Worm (Caenorhabditis elegans) whole organism, mixed stage, embryonic: ENCODE data around the gene C01B10.44.

Experiments used
- M03D4.4 ChIP-seq: sonication (generic microtip); optimal IDR thresholded peaks from 2 replicates; lab custom pipeline; 2017; ENCODE audit warnings: mild to moderate bottlenecking, missing genetic modification characterization, missing compliant biosample characterization
- bed-3 ChIP-seq: fragments of 200-800 bp; sonication (Bioruptor generic); optimal IDR thresholded peaks from 3 replicates; lab custom pipeline; 2018; ENCODE audit warnings: mild to moderate bottlenecking, missing genetic modification characterization, moderate library complexity, missing compliant biosample characterization
- ceh-39 ChIP-seq: fragments of 150-350 bp; optimal IDR thresholded peaks from 2 replicates; lab custom pipeline; 2014; ENCODE audit warnings: missing biosample characterization, missing genetic modification characterization
- ceh-83 ChIP-seq: fragments of 200-800 bp; sonication (Bioruptor generic); optimal IDR thresholded peaks from 2 replicates; lab custom pipeline; 2018; ENCODE audit warnings: mild to moderate bottlenecking, missing genetic modification characterization, missing compliant biosample characterization
- ces-1 ChIP-seq: fragments of 150-350 bp; optimal IDR thresholded peaks from 2 replicates; lab custom pipeline; 2014; ENCODE audit warnings: missing biosample characterization, missing genetic modification reagents, missing genetic modification characterization
- cnd-1 ChIP-seq: fragments of 200-800 bp; sonication (Bioruptor generic); optimal IDR thresholded peaks from 2 replicates; lab custom pipeline; 2018; ENCODE audit warnings: mild to moderate bottlenecking, missing genetic modification characterization, missing compliant biosample characterization
- drap-1 ChIP-seq: fragments of 200-800 bp; sonication (Bioruptor generic); optimal IDR thresholded peaks from 3 replicates; lab custom pipeline; 2018; ENCODE audit warnings: mild to moderate bottlenecking, missing genetic modification characterization, missing compliant biosample characterization
- elt-1 ChIP-seq: sonication (generic microtip); optimal IDR thresholded peaks from 2 replicates; lab custom pipeline; 2017; ENCODE audit warnings: missing genetic modification characterization, mild to moderate bottlenecking, missing compliant biosample characterization, antibody characterized with exemption, moderate library complexity, borderline replicate concordance; ENCODE audit not compliant: insufficient read depth
- elt-3 ChIP-seq: fragments of 150-350 bp; optimal IDR thresholded peaks from 2 replicates; lab custom pipeline; 2014; ENCODE audit warnings: missing biosample characterization, missing genetic modification characterization
- ham-2 ChIP-seq: fragments of 200-800 bp; sonication (Bioruptor generic); optimal IDR thresholded peaks from 2 replicates; lab custom pipeline; 2018; ENCODE audit warnings: mild to moderate bottlenecking, missing genetic modification characterization, missing compliant biosample characterization
- hlh-1 ChIP-seq: fragments of 150-350 bp; optimal IDR thresholded peaks from 2 replicates; lab custom pipeline; 2014; ENCODE audit warnings: missing biosample characterization, missing genetic modification reagents, missing genetic modification characterization
- lin-13 ChIP-seq: fragments of 150-350 bp; optimal IDR thresholded peaks from 2 replicates; lab custom pipeline; 2014; ENCODE audit warnings: missing biosample characterization, missing genetic modification characterization
- lsy-2 ChIP-seq: fragments of 150-350 bp; optimal IDR thresholded peaks from 2 replicates; lab custom pipeline; 2014; ENCODE audit warnings: missing biosample characterization, missing genetic modification characterization
- mab-5 ChIP-seq: fragments of 150-350 bp; optimal IDR thresholded peaks from 2 replicates; lab custom pipeline; 2014; ENCODE audit warnings: missing biosample characterization, missing genetic modification characterization
- mep-1 ChIP-seq: fragments of 150-350 bp; optimal IDR thresholded peaks from 2 replicates; lab custom pipeline; 2017; ENCODE audit warnings: missing biosample characterization, missing genetic modification reagents, missing genetic modification characterization, inconsistent platforms
- mls-2 ChIP-seq: sonication (generic microtip); optimal IDR thresholded peaks from 2 replicates; lab custom pipeline; 2016; ENCODE audit warnings: mild to moderate bottlenecking, missing genetic modification characterization, moderate library complexity, missing compliant biosample characterization
- nhr-2 ChIP-seq: fragments of 150-350 bp; optimal IDR thresholded peaks from 2 replicates; lab custom pipeline; 2014; ENCODE audit warnings: missing biosample characterization, missing genetic modification characterization
- nhr-237 ChIP-seq: fragments of 150-350 bp; optimal IDR thresholded peaks from 2 replicates; lab custom pipeline; 2014; ENCODE audit warnings: missing biosample characterization, missing genetic modification characterization
- pha-4 ChIP-seq: fragments of 150-350 bp; optimal IDR thresholded peaks from 2 replicates; lab custom pipeline; 2018; ENCODE audit warnings: missing biosample characterization, missing genetic modification reagents, missing genetic modification characterization
- sptf-1 ChIP-seq: sonication (generic microtip); optimal IDR thresholded peaks from 2 replicates; lab custom pipeline; 2017; ENCODE audit warnings: mild to moderate bottlenecking, missing genetic modification characterization, moderate library complexity, missing compliant biosample characterization
- tbx-8 ChIP-seq: fragments of 200-800 bp; sonication (Bioruptor generic); optimal IDR thresholded peaks from 2 replicates; lab custom pipeline; 2018; ENCODE audit warnings: mild to moderate bottlenecking, missing genetic modification characterization, moderate library complexity, missing compliant biosample characterization
- unc-120 ChIP-seq: sonication (generic microtip); optimal IDR thresholded peaks from 2 replicates; lab custom pipeline; 2017; ENCODE audit warnings: missing genetic modification characterization, missing compliant biosample characterization; ENCODE audit not compliant: poor library complexity, severe bottlenecking
- unc-62 ChIP-seq: fragments of 150-350 bp; optimal IDR thresholded peaks from 2 replicates; lab custom pipeline; 2014; ENCODE audit warnings: missing biosample characterization, missing genetic modification reagents, missing genetic modification characterization
- ztf-11 ChIP-seq: fragments of 150-350 bp; optimal IDR thresholded peaks from 2 replicates; lab custom pipeline; 2014; ENCODE audit warnings: missing biosample characterization, missing genetic modification characterization

C01B10.44 gene

DNA sequence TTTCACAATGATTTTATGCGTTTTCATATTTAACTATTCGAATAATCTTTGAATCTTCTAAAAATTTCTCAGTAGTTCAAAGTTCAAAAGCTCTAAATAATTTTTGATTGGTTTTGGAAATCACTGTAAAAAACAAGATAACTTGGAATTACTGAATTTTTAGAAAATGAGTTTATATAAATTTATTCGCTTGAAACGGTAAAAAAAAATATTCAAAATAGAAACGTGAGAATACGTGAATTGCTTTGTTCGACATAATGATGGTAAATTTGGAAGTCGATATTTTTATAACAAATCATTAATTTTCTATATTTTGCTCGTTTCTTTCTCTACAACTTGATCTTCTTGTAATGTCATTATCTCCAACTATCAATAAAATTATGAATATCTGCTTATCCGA, at the start of gene C01B10.44:
C01B10.44 (plus strand) TSS at position 301 of the 400 bp plus-strand sequence.
- no peak for TF ChIP-seq mab-5 (tag; lab: Kevin White, UChicago)
- no peak for TF ChIP-seq nhr-2 (tag; lab: Kevin White, UChicago)

DNA sequence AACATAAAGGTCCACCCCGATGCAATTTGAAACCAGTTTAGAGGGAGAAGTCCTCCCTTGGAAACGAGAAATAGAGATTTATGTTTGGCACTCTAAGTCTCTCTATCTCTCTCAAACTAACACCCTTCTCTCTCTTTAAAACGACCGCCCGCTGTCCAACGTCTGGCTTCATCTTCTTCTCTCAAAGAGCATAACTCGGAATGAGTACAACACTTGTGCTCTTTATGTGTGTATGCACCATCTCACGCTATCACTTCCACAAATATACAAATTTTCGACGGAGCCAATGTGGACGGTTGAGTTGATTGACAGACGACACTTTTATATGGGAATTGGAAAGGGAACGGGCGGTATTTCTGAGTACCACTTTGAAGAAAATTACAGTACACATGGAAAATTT, 49.1 kb upstream of the C01B10.44 start:
- TF ChIP-seq lsy-2 (no peak), sptf-1 (peak; percentile 25), mls-2 (no peak), unc-120 (peak; percentile 35), ces-1 (GFP tag; lab: Kevin White, UChicago) (peak; percentile 2), lin-13 (tag; lab: Kevin White, UChicago) (no peak), nhr-237 (tag; lab: Kevin White, UChicago) (no peak)

DNA sequence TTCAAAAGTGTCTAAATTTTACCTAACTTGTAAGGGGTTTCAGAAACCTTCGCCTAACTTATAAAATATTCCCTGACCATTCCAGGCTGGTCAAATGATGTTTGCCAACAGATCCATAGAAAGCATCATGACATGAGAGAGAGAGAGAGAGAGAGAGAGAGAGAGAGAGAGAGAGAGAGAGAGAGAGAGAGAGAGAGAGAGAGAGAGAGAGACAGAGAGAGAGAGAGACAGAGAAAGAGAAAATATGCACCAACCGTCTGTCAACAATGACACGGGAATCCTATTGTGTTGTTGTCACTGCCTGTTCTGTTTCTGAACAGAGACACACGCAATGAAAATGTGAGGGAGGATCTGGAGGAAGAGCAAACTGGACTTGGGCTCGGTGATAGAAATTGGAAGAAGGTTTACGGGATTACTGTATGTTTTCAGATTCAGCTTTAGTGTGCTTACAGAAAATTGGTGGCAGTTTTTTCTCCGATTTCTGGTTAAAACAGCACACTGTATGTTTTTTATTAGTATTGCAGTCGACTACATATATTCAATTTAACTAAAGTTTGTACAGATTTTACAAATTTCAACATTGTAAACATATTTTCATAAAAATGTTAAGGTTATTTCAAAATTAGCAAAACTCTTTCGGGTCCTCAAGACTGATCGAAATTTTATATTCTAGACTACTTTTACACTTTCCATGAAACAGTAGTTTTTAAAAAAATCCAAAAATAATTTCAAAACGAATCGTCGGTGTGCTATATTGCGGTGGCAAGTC, 47.3 kb upstream of the C01B10.44 start:
- no peak for TF ChIP-seq lin-13 (tag; lab: Kevin White, UChicago)
- TF ChIP-seq pha-4: peak; percentile 87
- no peak for TF ChIP-seq bed-3
- TF ChIP-seq tbx-8 (GFP tag; lab: Kevin White, UChicago): no peak
- peak; percentile 3 for TF ChIP-seq cnd-1 (tag; lab: Kevin White, UChicago)
- no peak for TF ChIP-seq sptf-1
- peak; percentile 9 for TF ChIP-seq M03D4.4

DNA sequence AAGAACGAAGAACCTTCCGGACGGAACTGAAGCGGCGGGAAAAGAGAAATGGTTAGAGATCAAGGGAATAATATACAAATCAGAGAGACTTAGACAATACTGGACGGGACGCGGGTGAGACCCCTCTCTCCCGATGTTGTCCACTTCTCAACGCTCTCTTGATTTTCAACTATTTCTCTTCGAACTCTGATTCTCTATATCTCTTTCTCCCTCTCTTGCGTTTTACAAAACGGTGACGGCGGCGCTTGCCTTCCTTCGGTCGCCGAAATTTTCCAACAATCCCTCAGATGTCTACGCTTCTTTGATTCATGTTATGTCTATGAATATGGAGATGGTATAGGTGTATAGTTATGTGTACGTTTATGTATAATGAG, 46.8 kb upstream of the C01B10.44 start:
- TF ChIP-seq pha-4: peak; percentile 75
- TF ChIP-seq unc-62 (GFP tag; lab: Kevin White, UChicago): peak; percentile 57
- TF ChIP-seq cnd-1 (tag; lab: Kevin White, UChicago): peak; percentile 34
- no peak for TF ChIP-seq lsy-2
- peak; percentile 45 for TF ChIP-seq nhr-237 (tag; lab: Kevin White, UChicago)
- peak; percentile 44 for TF ChIP-seq unc-120
- peak; percentile 24 for TF ChIP-seq mep-1 (tag; lab: Kevin White, UChicago)
- no peak for TF ChIP-seq bed-3
- TF ChIP-seq ztf-11 (tag; lab: Kevin White, UChicago): no peak
- TF ChIP-seq nhr-2 (tag; lab: Kevin White, UChicago): no peak
- TF ChIP-seq sptf-1: peak; percentile 43
- peak; percentile 44 for TF ChIP-seq mls-2
- TF ChIP-seq hlh-1: peak; percentile 27
- no peak for TF ChIP-seq ceh-39 (tag; lab: Kevin White, UChicago)
- peak; percentile 62 for TF ChIP-seq ham-2 (GFP tag; lab: Kevin White, UChicago)
- TF ChIP-seq ceh-83 (GFP tag; lab: Kevin White, UChicago): peak; percentile 25
- no peak for TF ChIP-seq lin-13 (tag; lab: Kevin White, UChicago)
- peak; percentile 6 for TF ChIP-seq drap-1
- TF ChIP-seq, all 35 proteins: peak for 12

DNA sequence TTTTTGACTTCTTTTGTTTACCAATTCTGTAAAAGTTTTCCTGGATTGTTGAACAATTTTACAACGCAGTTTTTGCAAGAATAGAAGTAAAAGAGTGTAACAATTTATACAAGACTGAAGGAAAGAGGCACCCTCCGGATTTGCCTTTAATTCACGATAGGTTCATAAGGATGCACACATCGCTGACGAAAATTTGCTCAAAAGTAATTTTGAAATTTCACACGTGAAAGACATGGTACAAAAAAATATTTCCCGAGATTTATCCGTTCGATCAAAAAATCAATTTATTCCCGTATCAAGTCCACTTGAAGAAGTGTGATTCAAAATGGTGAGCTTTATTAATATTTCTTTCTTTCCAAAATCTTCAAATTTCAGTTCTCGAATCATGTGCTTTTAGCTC, 45.6 kb upstream of the C01B10.44 start, which contains the start of gene C43G2.3:
C43G2.3 (plus strand) TSS at position 301 of the 400 bp plus-strand sequence.
- no peak for TF ChIP-seq tbx-8 (GFP tag; lab: Kevin White, UChicago)
- no peak for TF ChIP-seq drap-1
- no peak for TF ChIP-seq lsy-2

DNA sequence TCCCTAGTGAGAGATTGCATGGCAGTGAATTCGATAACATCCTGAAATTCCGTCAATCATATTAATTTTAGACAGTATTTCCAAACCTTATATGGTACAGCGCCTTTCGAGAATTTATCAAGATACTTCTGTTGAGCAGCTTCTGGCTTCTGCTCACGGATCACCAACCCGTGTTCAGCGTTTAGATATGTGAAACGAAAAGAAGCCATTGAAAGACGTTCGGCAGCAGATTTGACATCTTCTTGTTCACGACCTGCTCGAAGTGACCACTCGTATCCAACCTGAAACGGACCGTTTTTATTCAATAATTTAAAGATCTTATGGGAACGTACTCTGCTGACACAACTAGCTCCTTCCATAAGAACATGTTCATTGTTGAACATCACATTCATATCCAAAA, 41.8 kb upstream of the C01B10.44 start:
- TF ChIP-seq sptf-1: no peak
- no peak for TF ChIP-seq elt-3 (tag; lab: Kevin White, UChicago)
- no peak for TF ChIP-seq lsy-2

DNA sequence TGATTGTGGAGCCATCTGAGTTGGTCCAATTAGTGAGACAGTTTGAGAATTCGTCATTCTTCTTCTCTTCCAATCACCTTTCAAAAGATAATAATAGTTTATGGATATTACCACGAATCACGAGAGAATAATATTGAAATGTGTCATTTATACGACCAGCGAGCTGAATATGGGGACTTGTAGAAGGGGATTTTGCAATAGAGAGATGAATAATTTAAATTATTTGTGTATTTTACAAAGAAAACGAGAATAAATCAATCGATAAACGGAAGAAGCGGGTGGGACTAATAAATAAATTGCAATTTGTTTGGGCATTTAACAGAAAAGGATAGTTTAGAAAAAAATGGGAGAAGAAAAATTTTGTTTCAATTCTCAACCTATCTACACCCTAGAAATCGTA, 40.9 kb upstream of the C01B10.44 start, which contains the start of gene odr-8:
odr-8 (minus strand) TSS at position 101 of the 400 bp plus-strand sequence.
- TF ChIP-seq nhr-2 (tag; lab: Kevin White, UChicago) (no peak), elt-1 (tag; lab: Kevin White, UChicago) (no peak), unc-62 (GFP tag; lab: Kevin White, UChicago) (no peak), ceh-39 (tag; lab: Kevin White, UChicago) (no peak)
- TF ChIP-seq, all 35 proteins: peak for 0
